Fruit fly (Drosophila melanogaster) whole organism, prepupa: ENCODE measurements around the gene ppk30.
A peak's percentile ranks its signal among the peaks of the same experiment; 100 is the strongest.

Experiments used
- Blimp-1 ChIP-seq: fragments of 200-800 bp; sonication (Bioruptor generic); optimal IDR thresholded peaks from 3 replicates; lab custom pipeline; 2017; ENCODE audit warnings: missing biosample characterization, missing genetic modification characterization, mild to moderate bottlenecking, moderate library complexity, missing genetic modification reagents
- CG11294 ChIP-seq: fragments of 200-800 bp; sonication (Bioruptor generic); IDR thresholded peaks from 2 replicates; pipeline ENCODE4 v1.3.6; 2022; ENCODE audit warnings: missing biosample characterization, missing genetic modification characterization
- CG11762 ChIP-seq: fragments of 200-800 bp; sonication (Bioruptor generic); optimal IDR thresholded peaks from 3 replicates; lab custom pipeline; 2016; ENCODE audit warnings: missing biosample characterization, missing genetic modification characterization; ENCODE audit not compliant: insufficient read depth
- CG11902 ChIP-seq: fragments of 200-800 bp; sonication (Bioruptor generic); optimal IDR thresholded peaks from 3 replicates; lab custom pipeline; 2016; ENCODE audit warnings: missing biosample characterization, missing genetic modification characterization
- CG15336 ChIP-seq: fragments of 200-800 bp; sonication (Bioruptor generic); IDR thresholded peaks from 2 replicates; pipeline ENCODE4 v1.3.6; 2022; ENCODE audit warnings: missing biosample characterization, missing genetic modification characterization
- CG1621 ChIP-seq: fragments of 200-800 bp; sonication (Bioruptor generic); optimal IDR thresholded peaks from 3 replicates; lab custom pipeline; 2018; ENCODE audit warnings: missing biosample characterization, mild to moderate bottlenecking, missing genetic modification characterization
- CG16779 ChIP-seq: fragments of 200-800 bp; sonication (Bioruptor generic); optimal IDR thresholded peaks from 3 replicates; lab custom pipeline; 2017; ENCODE audit warnings: missing biosample characterization, mild to moderate bottlenecking, missing genetic modification characterization
- CG3032 ChIP-seq: fragments of 200-800 bp; optimal IDR thresholded peaks from 2 replicates; lab custom pipeline; 2019; ENCODE audit warnings: missing biosample characterization, mild to moderate bottlenecking, missing genetic modification characterization, moderate library complexity
- CG31627 ChIP-seq: fragments of 200-800 bp; sonication (Bioruptor generic); optimal IDR thresholded peaks from 3 replicates; lab custom pipeline; 2016; ENCODE audit warnings: missing biosample characterization, missing genetic modification characterization
- CG34406 ChIP-seq: fragments of 200-800 bp; sonication (Bioruptor generic); optimal IDR thresholded peaks from 3 replicates; lab custom pipeline; 2016; ENCODE audit warnings: missing biosample characterization, missing genetic modification characterization
- CG3919 ChIP-seq: fragments of 200-800 bp; sonication (Bioruptor generic); optimal IDR thresholded peaks from 3 replicates; lab custom pipeline; 2016; ENCODE audit warnings: missing biosample characterization, missing genetic modification characterization
- CG4318 ChIP-seq: fragments of 200-800 bp; sonication (Bioruptor generic); optimal IDR thresholded peaks from 3 replicates; lab custom pipeline; 2017; ENCODE audit warnings: missing biosample characterization, mild to moderate bottlenecking, missing genetic modification characterization
- CG6163 ChIP-seq: fragments of 200-800 bp; sonication (Bioruptor generic); IDR thresholded peaks from 3 replicates; pipeline ENCODE4 v1.3.6; 2022; ENCODE audit warnings: missing biosample characterization, missing genetic modification characterization
- CG6276 ChIP-seq: fragments of 200-800 bp; sonication (Bioruptor generic); optimal IDR thresholded peaks from 2 replicates; lab custom pipeline; 2017; ENCODE audit warnings: missing biosample characterization, mild to moderate bottlenecking, missing genetic modification characterization
- CG6792 ChIP-seq: fragments of 200-800 bp; sonication (Bioruptor generic); optimal IDR thresholded peaks from 3 replicates; lab custom pipeline; 2016; ENCODE audit warnings: missing biosample characterization, missing genetic modification characterization
- CG6808 ChIP-seq: fragments of 200-800 bp; sonication (Bioruptor generic); optimal IDR thresholded peaks from 3 replicates; lab custom pipeline; 2017; ENCODE audit warnings: missing biosample characterization, missing genetic modification characterization, mild to moderate bottlenecking, moderate library complexity, missing genetic modification reagents
- CG6854 ChIP-seq: fragments of 200-800 bp; sonication (Bioruptor generic); optimal IDR thresholded peaks from 2 replicates; lab custom pipeline; 2017; ENCODE audit warnings: missing biosample characterization, mild to moderate bottlenecking, missing genetic modification characterization
- CG7368 ChIP-seq: fragments of 200-800 bp; sonication (Bioruptor generic); optimal IDR thresholded peaks from 3 replicates; lab custom pipeline; 2016; ENCODE audit warnings: missing biosample characterization, missing genetic modification characterization
- CG8632 ChIP-seq: fragments of 200-800 bp; sonication (Bioruptor generic); optimal IDR thresholded peaks from 3 replicates; lab custom pipeline; 2016; ENCODE audit warnings: missing biosample characterization, missing genetic modification characterization
- CG9139 ChIP-seq: fragments of 200-800 bp; sonication (Bioruptor generic); optimal IDR thresholded peaks from 3 replicates; lab custom pipeline; 2017; ENCODE audit warnings: missing biosample characterization, mild to moderate bottlenecking, missing genetic modification characterization
- Eip75B ChIP-seq: fragments of 200-800 bp; sonication (Bioruptor generic); optimal IDR thresholded peaks from 3 replicates; lab custom pipeline; 2016; ENCODE audit warnings: missing biosample characterization, missing genetic modification characterization
- Eip78C ChIP-seq: fragments of 200-800 bp; sonication (Bioruptor generic); peaks from one replicate; lab custom pipeline; 2016; ENCODE audit warnings: missing biosample characterization, missing genetic modification characterization
- Eip93F ChIP-seq: fragments of 200-800 bp; sonication (Bioruptor generic); optimal IDR thresholded peaks from 2 replicates; lab custom pipeline; 2016; ENCODE audit warnings: missing biosample characterization, mild to moderate bottlenecking, missing genetic modification characterization
- Ets21C ChIP-seq: fragments of 200-800 bp; sonication (Bioruptor generic); optimal IDR thresholded peaks from 3 replicates; lab custom pipeline; 2016; ENCODE audit warnings: missing biosample characterization, missing genetic modification characterization
- Ets96B ChIP-seq: fragments of 200-800 bp; optimal IDR thresholded peaks from 2 replicates; lab custom pipeline; 2019; ENCODE audit warnings: missing biosample characterization, mild to moderate bottlenecking, missing genetic modification characterization, moderate library complexity
- Gug ChIP-seq: fragments of 200-800 bp; sonication (Bioruptor generic); IDR thresholded peaks from 2 replicates; pipeline ENCODE4 v1.3.6; 2022; ENCODE audit warnings: missing biosample characterization, missing genetic modification characterization
- Hr38 ChIP-seq: sonication (Bioruptor generic); optimal IDR thresholded peaks from 2 replicates; lab custom pipeline; 2016; ENCODE audit warnings: missing biosample characterization, missing genetic modification characterization
- Lpt ChIP-seq: fragments of 200-800 bp; sonication (Bioruptor generic); optimal IDR thresholded peaks from 3 replicates; lab custom pipeline; 2016; ENCODE audit warnings: missing biosample characterization, missing genetic modification characterization
- Met ChIP-seq: fragments of 200-800 bp; sonication (Bioruptor generic); optimal IDR thresholded peaks from 3 replicates; lab custom pipeline; 2016; ENCODE audit warnings: missing biosample characterization, missing genetic modification characterization
- OdsH ChIP-seq: fragments of 200-800 bp; sonication (Bioruptor generic); optimal IDR thresholded peaks from 3 replicates; lab custom pipeline; 2016; ENCODE audit warnings: missing biosample characterization, missing genetic modification characterization
- Smox ChIP-seq: fragments of 200-800 bp; sonication (Bioruptor generic); optimal IDR thresholded peaks from 3 replicates; lab custom pipeline; 2016; ENCODE audit warnings: missing biosample characterization, missing genetic modification characterization
- Sox102F ChIP-seq: fragments of 200-800 bp; sonication (Bioruptor generic); optimal IDR thresholded peaks from 2 replicates; lab custom pipeline; 2016; ENCODE audit warnings: missing biosample characterization, mild to moderate bottlenecking, missing genetic modification characterization
- Sox14 ChIP-seq: fragments of 200-800 bp; sonication (Bioruptor generic); optimal IDR thresholded peaks from 3 replicates; lab custom pipeline; 2016; ENCODE audit warnings: missing biosample characterization, missing genetic modification characterization
- Sox15 ChIP-seq: fragments of 200-800 bp; sonication (Bioruptor generic); optimal IDR thresholded peaks from 3 replicates; lab custom pipeline; 2016; ENCODE audit warnings: missing biosample characterization, missing genetic modification characterization
- acj6 ChIP-seq: fragments of 200-800 bp; sonication (Bioruptor generic); optimal IDR thresholded peaks from 3 replicates; lab custom pipeline; 2016; ENCODE audit warnings: missing biosample characterization, missing genetic modification characterization
- cyc ChIP-seq: fragments of 200-800 bp; sonication (Bioruptor generic); optimal IDR thresholded peaks from 3 replicates; lab custom pipeline; 2016; ENCODE audit warnings: missing biosample characterization, missing genetic modification characterization
- dac ChIP-seq: fragments of 200-800 bp; sonication (Bioruptor generic); optimal IDR thresholded peaks from 2 replicates; lab custom pipeline; 2017; ENCODE audit warnings: missing biosample characterization, mild to moderate bottlenecking, missing genetic modification characterization
- eg ChIP-seq: fragments of 200-800 bp; sonication (Bioruptor generic); IDR thresholded peaks from 3 replicates; pipeline ENCODE4 v1.3.6; 2022; ENCODE audit warnings: missing biosample characterization, missing genetic modification characterization
- esn ChIP-seq: fragments of 200-800 bp; sonication (Bioruptor generic); optimal IDR thresholded peaks from 2 replicates; lab custom pipeline; 2016; ENCODE audit warnings: missing biosample characterization, mild to moderate bottlenecking, missing genetic modification characterization, moderate library complexity
- fd59A ChIP-seq: fragments of 200-800 bp; sonication (Bioruptor generic); optimal IDR thresholded peaks from 2 replicates; lab custom pipeline; 2017; ENCODE audit warnings: missing biosample characterization, mild to moderate bottlenecking, missing genetic modification characterization, missing genetic modification reagents
- fd85E ChIP-seq: fragments of 200-800 bp; sonication (Bioruptor generic); optimal IDR thresholded peaks from 3 replicates; lab custom pipeline; 2016; ENCODE audit warnings: missing biosample characterization, missing genetic modification characterization
- net ChIP-seq: fragments of 200-800 bp; sonication (Bioruptor generic); optimal IDR thresholded peaks from 3 replicates; lab custom pipeline; 2016; ENCODE audit warnings: missing biosample characterization, missing genetic modification characterization
- spab ChIP-seq: fragments of 200-800 bp; sonication (Bioruptor generic); optimal IDR thresholded peaks from 2 replicates; lab custom pipeline; 2017; ENCODE audit warnings: missing biosample characterization, mild to moderate bottlenecking, missing genetic modification characterization, missing genetic modification reagents
- ss ChIP-seq, 2 experiments: fragments of 200-800 bp; sonication (Bioruptor generic); optimal IDR thresholded peaks; 2 replicates in 1 of 2; 3 replicates in 1 of 2; lab custom pipeline; 2017 to 2018; ENCODE audit warnings: mild to moderate bottlenecking in 2 of 2, missing biosample characterization in 2 of 2, missing genetic modification characterization in 2 of 2, moderate library complexity in 1 of 2
- svp ChIP-seq: fragments of 200-800 bp; sonication (Bioruptor generic); peaks from one replicate; lab custom pipeline; 2016; ENCODE audit warnings: missing biosample characterization, missing genetic modification characterization
- topi ChIP-seq: fragments of 200-800 bp; sonication (Bioruptor generic); optimal IDR thresholded peaks from 3 replicates; lab custom pipeline; 2016; ENCODE audit warnings: missing biosample characterization, missing genetic modification characterization

The ppk30 gene

dm6 chr3R:29675333-29675732 is 6.4 kb downstream of the ppk30 start, which contains the start of the genes Bub3 and Cap-D2 (continued):
- TF ChIP-seq Ets96B (tag; lab: Kevin White, UChicago) = peak; percentile 63
- peak; percentile 44 for TF ChIP-seq net (GFP tag; lab: Kevin White, UChicago)
- TF ChIP-seq CG16779 (tag; lab: Kevin White, UChicago) = no peak
- no peak for TF ChIP-seq fd85E
- TF ChIP-seq OdsH (GFP tag; lab: Kevin White, UChicago) = peak; percentile 75
- TF ChIP-seq CG9139 (GFP tag; lab: Kevin White, UChicago) = no peak
- TF ChIP-seq CG31627 (GFP tag; lab: Kevin White, UChicago) = peak; percentile 74
- TF ChIP-seq CG34406 = peak; percentile 19
- TF ChIP-seq Eip78C (GFP tag; lab: Kevin White, UChicago) = peak; percentile 84
- no peak for TF ChIP-seq fd59A (GFP tag; lab: Kevin White, UChicago)
- no peak for TF ChIP-seq Hr38 (GFP tag; lab: Kevin White, UChicago)
- TF ChIP-seq Sox15 (GFP tag; lab: Kevin White, UChicago) = peak; percentile 48
- peak; percentile 60 for TF ChIP-seq Gug (GFP tag; lab: Robert Waterston, UW)

- no peak for TF ChIP-seq Sox14 (GFP tag; lab: Kevin White, UChicago)
- no peak for TF ChIP-seq Ets21C (GFP tag; lab: Kevin White, UChicago)
- no peak for TF ChIP-seq Eip75B (GFP tag; lab: Kevin White, UChicago)
- no peak for TF ChIP-seq CG3032
- TF ChIP-seq CG34406 = no peak
- no peak for TF ChIP-seq CG4318 (GFP tag; lab: Kevin White, UChicago)
- no peak for TF ChIP-seq CG7368 (GFP tag; lab: Kevin White, UChicago)
- TF ChIP-seq CG6808 (GFP tag; lab: Kevin White, UChicago) = no peak
- TF ChIP-seq CG6792 = no peak
- TF ChIP-seq Smox = no peak
- TF ChIP-seq CG11902 (GFP tag; lab: Kevin White, UChicago) = no peak
- no peak for TF ChIP-seq CG15336 (GFP tag; lab: Robert Waterston, UW)
- no peak for TF ChIP-seq ss (GFP tag; optimal IDR thresholded peaks at IDR 0.05; lab: Kevin White, UChicago)
- TF ChIP-seq CG31627 (GFP tag; lab: Kevin White, UChicago) = no peak
- TF ChIP-seq topi (GFP tag; lab: Kevin White, UChicago) = no peak
- TF ChIP-seq CG6854 (GFP tag; lab: Kevin White, UChicago) = no peak
- no peak for TF ChIP-seq Met (GFP tag; lab: Kevin White, UChicago)
- TF ChIP-seq CG11762 (GFP tag; lab: Kevin White, UChicago) = no peak
These were observed 12.3 kb downstream of the ppk30 start for dm6 chr3R:29681241-29681640.

- TF ChIP-seq CG6854 (GFP tag; lab: Kevin White, UChicago) (peak; percentile 72), fd85E (peak; percentile 5), CG6276 (peak; percentile 42), Gug (GFP tag; lab: Robert Waterston, UW) (no peak), CG11294 (GFP tag; lab: Robert Waterston, UW) (no peak), CG3919 (peak; percentile 28), OdsH (GFP tag; lab: Kevin White, UChicago) (no peak), CG1621 (peak; percentile 45), Eip93F (GFP tag; lab: Kevin White, UChicago) (no peak), CG6808 (GFP tag; lab: Kevin White, UChicago) (peak; percentile 19), CG8632 (no peak), CG6792 (no peak), Blimp-1 (GFP tag; lab: Kevin White, UChicago) (peak; percentile 99), CG11762 (GFP tag; lab: Kevin White, UChicago) (no peak), svp (GFP tag; lab: Kevin White, UChicago) (peak; percentile 90), acj6 (GFP tag; lab: Kevin White, UChicago) (no peak), Lpt (GFP tag; lab: Kevin White, UChicago) (no peak), CG6163 (peak; percentile 24; the same call in 1 of the 3 replicates), CG11902 (GFP tag; lab: Kevin White, UChicago) (no peak), CG34406 (no peak), spab (GFP tag; lab: Kevin White, UChicago) (no peak), eg (peak; percentile 14; the same call in 1 of the 3 replicates), cyc (GFP tag; lab: Kevin White, UChicago) (no peak), CG16779 (tag; lab: Kevin White, UChicago) (peak; percentile 23), Eip75B (GFP tag; lab: Kevin White, UChicago) (no peak), Sox15 (GFP tag; lab: Kevin White, UChicago) (no peak), Sox102F (GFP tag; lab: Kevin White, UChicago) (peak; percentile 51), Eip78C (GFP tag; lab: Kevin White, UChicago) (peak; percentile 55), CG9139 (GFP tag; lab: Kevin White, UChicago) (no peak), topi (GFP tag; lab: Kevin White, UChicago) (no peak), CG31627 (GFP tag; lab: Kevin White, UChicago) (no peak), esn (GFP tag; lab: Kevin White, UChicago) (no peak), dac (GFP tag; lab: Kevin White, UChicago) (no peak)
These were observed 13.2 kb downstream of the ppk30 start, which contains the start of the genes CG7582 and Gycalpha99B for dm6 chr3R:29682152-29682600. CG7582 (minus strand) TSS chr3R:29682278. Gycalpha99B (plus strand) TSS chr3R:29682503.
